Fruit fly (Drosophila melanogaster) whole organism, embryonic: ENCODE results near the gene CG31098.
A peak's percentile ranks its signal among the peaks of the same experiment; 100 is the strongest.

Experiments
- Atf6 ChIP-seq: fragments of 200-800 bp; sonication (Bioruptor generic); IDR thresholded peaks from 2 replicates; pipeline ENCODE4 v1.3.6; 2022; ENCODE audit warnings: missing biosample characterization, missing genetic modification characterization
- Awh ChIP-seq: fragments of 200-800 bp; sonication (Bioruptor generic); IDR thresholded peaks from 2 replicates; pipeline ENCODE4, ENCODE4 v1.3.6; 2022; ENCODE audit warnings: missing biosample characterization, missing genetic modification characterization
- CG10979 ChIP-seq: fragments of 200-800 bp; sonication (Bioruptor generic); optimal IDR thresholded peaks from 2 replicates; lab custom pipeline; 2018; ENCODE audit warnings: missing biosample characterization, mild to moderate bottlenecking, missing genetic modification characterization, moderate library complexity
- CG11456 ChIP-seq: fragments of 200-800 bp; sonication (Bioruptor generic); IDR thresholded peaks from 3 replicates; pipeline ENCODE4 v1.3.6; 2022; ENCODE audit warnings: missing biosample characterization, missing genetic modification characterization
- CG12299 ChIP-seq: fragments of 200-800 bp; sonication (Bioruptor generic); optimal IDR thresholded peaks from 2 replicates; lab custom pipeline; 2018; ENCODE audit warnings: missing biosample characterization, mild to moderate bottlenecking, missing genetic modification characterization
- CG12659 ChIP-seq: fragments of 200-800 bp; sonication (Bioruptor generic); optimal IDR thresholded peaks from 3 replicates; lab custom pipeline; 2017; ENCODE audit warnings: mild to moderate bottlenecking, missing biosample characterization, missing genetic modification reagents, missing genetic modification characterization
- CG14441 ChIP-seq: fragments of 200-800 bp; sonication (Bioruptor generic); IDR thresholded peaks from 2 replicates; pipeline ENCODE4 v1.3.6; 2022; ENCODE audit warnings: missing biosample characterization, missing genetic modification characterization
- CG14860 ChIP-seq: fragments of 200-800 bp; sonication (Bioruptor generic); IDR thresholded peaks from 3 replicates; pipeline ENCODE4 v1.3.6; 2022; ENCODE audit warnings: missing biosample characterization, missing genetic modification characterization; ENCODE audit not compliant: partially characterized antibody
- CG15696 ChIP-seq: fragments of 200-800 bp; sonication (Bioruptor generic); optimal IDR thresholded peaks from 2 replicates; lab custom pipeline; 2019; ENCODE audit warnings: missing biosample characterization, mild to moderate bottlenecking, missing genetic modification characterization, moderate library complexity
- CG1792 ChIP-seq: fragments of 200-800 bp; sonication (Bioruptor generic); optimal IDR thresholded peaks from 2 replicates; lab custom pipeline; 2016; ENCODE audit warnings: missing biosample characterization, missing genetic modification characterization
- CG18011 ChIP-seq: fragments of 200-800 bp; sonication (Bioruptor generic); optimal IDR thresholded peaks from 2 replicates; lab custom pipeline; 2017; ENCODE audit warnings: missing biosample characterization, missing genetic modification characterization, mild to moderate bottlenecking, moderate library complexity, missing genotype
- CG18476 ChIP-seq: fragments of 200-800 bp; sonication (Bioruptor generic); optimal IDR thresholded peaks from 2 replicates; lab custom pipeline; 2016; ENCODE audit warnings: missing biosample characterization, mild to moderate bottlenecking, missing genetic modification characterization
- CG33213 ChIP-seq: fragments of 200-800 bp; sonication (Bioruptor generic); optimal IDR thresholded peaks from 3 replicates; lab custom pipeline; 2016; ENCODE audit warnings: missing biosample characterization, missing genetic modification characterization
- CG3847 ChIP-seq: fragments of 200-800 bp; sonication (Bioruptor generic); IDR thresholded peaks from 2 replicates; pipeline ENCODE4 v1.3.6; 2022; ENCODE audit warnings: missing biosample characterization, missing genetic modification characterization
- CG8281 ChIP-seq: fragments of 200-800 bp; sonication (Bioruptor generic); optimal IDR thresholded peaks from 2 replicates; lab custom pipeline; 2018; ENCODE audit warnings: missing biosample characterization, mild to moderate bottlenecking, missing genetic modification characterization, moderate library complexity
- CG8944 ChIP-seq: fragments of 200-800 bp; sonication (Bioruptor generic); optimal IDR thresholded peaks from 3 replicates; lab custom pipeline; 2016; ENCODE audit warnings: missing biosample characterization, missing genetic modification characterization
- Ets65A ChIP-seq: fragments of 200-800 bp; sonication (Bioruptor generic); peaks from one replicate; lab custom pipeline; 2016; ENCODE audit warnings: missing biosample characterization, missing genetic modification characterization
- Fer2 ChIP-seq: fragments of 200-800 bp; sonication (Bioruptor generic); optimal IDR thresholded peaks from 2 replicates; lab custom pipeline; 2018; ENCODE audit warnings: missing biosample characterization, mild to moderate bottlenecking, missing genetic modification characterization, moderate library complexity
- Fer3 ChIP-seq: fragments of 200-800 bp; sonication (Bioruptor generic); optimal IDR thresholded peaks from 2 replicates; lab custom pipeline; 2018; ENCODE audit warnings: missing biosample characterization, mild to moderate bottlenecking, missing genetic modification characterization, moderate library complexity
- Hey ChIP-seq: fragments of 200-800 bp; sonication (Bioruptor generic); optimal IDR thresholded peaks from 3 replicates; lab custom pipeline; 2018; ENCODE audit warnings: missing biosample characterization, mild to moderate bottlenecking, missing genetic modification characterization
- Hr39 ChIP-seq: fragments of >200 bp; optimal IDR thresholded peaks from 2 replicates; lab custom pipeline; 2017
- Hr78 ChIP-seq, 2 experiments: fragments of 200-800 bp in 1 of 2; fragments of >200 bp in 1 of 2; sonication (Bioruptor generic) in 1 of 2; optimal IDR thresholded peaks; 2 replicates each; lab custom pipeline; 2017 to 2019; ENCODE audit warnings: missing biosample characterization in 2 of 2, missing genetic modification characterization in 2 of 2, mild to moderate bottlenecking in 1 of 2, moderate library complexity in 1 of 2
- MESR4 ChIP-seq: fragments of 200-800 bp; sonication (Bioruptor generic); optimal IDR thresholded peaks from 2 replicates; lab custom pipeline; 2018; ENCODE audit warnings: missing biosample characterization, mild to moderate bottlenecking, missing genetic modification characterization, moderate library complexity
- Mad ChIP-seq: fragments of 200-800 bp; sonication (Bioruptor generic); optimal IDR thresholded peaks from 2 replicates; lab custom pipeline; 2016; ENCODE audit warnings: missing biosample characterization, missing genetic modification characterization
- Rfx ChIP-seq: fragments of 200-800 bp; sonication (Bioruptor generic); IDR thresholded peaks from 2 replicates; pipeline ENCODE4 v1.3.6; 2022; ENCODE audit warnings: missing biosample characterization, missing genetic modification characterization
- Side ChIP-seq: fragments of 200-800 bp; sonication (Bioruptor generic); optimal IDR thresholded peaks from 2 replicates; lab custom pipeline; 2016; ENCODE audit warnings: missing biosample characterization, missing genetic modification characterization
- Taf1 ChIP-seq: fragments of 200-800 bp; sonication (Bioruptor generic); IDR thresholded peaks from 2 replicates; pipeline ENCODE4 v1.3.6; 2022; ENCODE audit warnings: missing biosample characterization, missing genetic modification characterization
- ap ChIP-seq: fragments of 200-800 bp; sonication (Bioruptor generic); IDR thresholded peaks from 2 replicates; pipeline ENCODE4 v1.3.6; 2022; ENCODE audit warnings: missing biosample characterization, missing genetic modification characterization
- ato ChIP-seq: fragments of 200-800 bp; sonication (Bioruptor generic); IDR thresholded peaks from 2 replicates; pipeline ENCODE4 v1.3.6; 2022; ENCODE audit warnings: missing biosample characterization, missing genetic modification characterization; ENCODE audit not compliant: partially characterized antibody
- cato ChIP-seq: fragments of 200-800 bp; sonication (Bioruptor generic); optimal IDR thresholded peaks from 2 replicates; lab custom pipeline; 2016; ENCODE audit warnings: missing biosample characterization, missing genetic modification characterization, borderline replicate concordance
- chm ChIP-seq: fragments of 200-800 bp; sonication (Bioruptor generic); IDR thresholded peaks from 2 replicates; pipeline ENCODE4 v1.3.6; 2022; ENCODE audit warnings: missing biosample characterization, missing genetic modification characterization
- cwo ChIP-seq: fragments of 200-800 bp; sonication (Bioruptor generic); optimal IDR thresholded peaks from 3 replicates; lab custom pipeline; 2017; ENCODE audit warnings: missing biosample characterization, missing genetic modification characterization, mild to moderate bottlenecking, moderate library complexity, missing genetic modification reagents
- fd64A ChIP-seq: fragments of 200-800 bp; sonication (Bioruptor generic); optimal IDR thresholded peaks from 3 replicates; lab custom pipeline; 2018; ENCODE audit warnings: missing biosample characterization, mild to moderate bottlenecking, missing genetic modification characterization
- fd96Cb ChIP-seq: fragments of 200-800 bp; sonication (Bioruptor generic); optimal IDR thresholded peaks from 2 replicates; lab custom pipeline; 2018; ENCODE audit warnings: missing biosample characterization, mild to moderate bottlenecking, missing genetic modification characterization, moderate library complexity
- gcm2 ChIP-seq: fragments of 200-800 bp; sonication (Bioruptor generic); optimal IDR thresholded peaks from 2 replicates; lab custom pipeline; 2016; ENCODE audit warnings: missing biosample characterization, missing genetic modification characterization
- gem ChIP-seq: fragments of 200-800 bp; sonication (Bioruptor generic); optimal IDR thresholded peaks from 2 replicates; lab custom pipeline; 2019; ENCODE audit warnings: missing biosample characterization, mild to moderate bottlenecking, missing genetic modification characterization, moderate library complexity
- lov ChIP-seq, 2 experiments: fragments of 200-800 bp in 1 of 2; fragments of >200 bp in 1 of 2; sonication (Bioruptor generic) in 1 of 2; IDR thresholded peaks in 1 of 2; optimal IDR thresholded peaks in 1 of 2; 2 replicates in 1 of 2; 3 replicates in 1 of 2; pipeline versions ENCODE4 v1.3.6 to Lab custom; 2017 to 2022; ENCODE audit warnings: missing biosample characterization in 1 of 2, missing genetic modification characterization in 1 of 2
- maf-S ChIP-seq: fragments of 200-800 bp; sonication (Bioruptor generic); optimal IDR thresholded peaks from 2 replicates; lab custom pipeline; 2016; ENCODE audit warnings: missing biosample characterization, missing genetic modification characterization
- nerfin-1 ChIP-seq: fragments of 200-800 bp; sonication (Bioruptor generic); optimal IDR thresholded peaks from 3 replicates; lab custom pipeline; 2019; ENCODE audit warnings: missing biosample characterization, mild to moderate bottlenecking, missing genetic modification characterization, moderate library complexity
- nmo ChIP-seq: fragments of 200-800 bp; sonication (Bioruptor generic); optimal IDR thresholded peaks from 2 replicates; lab custom pipeline; 2018; ENCODE audit warnings: missing biosample characterization, mild to moderate bottlenecking, missing genetic modification characterization, moderate library complexity
- oc ChIP-seq: fragments of 200-800 bp; sonication (Bioruptor generic); optimal IDR thresholded peaks from 2 replicates; lab custom pipeline; 2018; ENCODE audit warnings: missing biosample characterization, mild to moderate bottlenecking, missing genetic modification characterization, moderate library complexity
- pum ChIP-seq: fragments of 200-800 bp; sonication (Bioruptor generic); optimal IDR thresholded peaks from 2 replicates; lab custom pipeline; 2016; ENCODE audit warnings: missing biosample characterization, missing genetic modification characterization
- pzg ChIP-seq: fragments of 200-800 bp; sonication (Bioruptor generic); optimal IDR thresholded peaks from 3 replicates; lab custom pipeline; 2018; ENCODE audit warnings: missing biosample characterization, mild to moderate bottlenecking, missing genetic modification characterization, moderate library complexity
- ro ChIP-seq: fragments of 200-800 bp; sonication (Bioruptor generic); IDR thresholded peaks from 2 replicates; pipeline ENCODE4 v1.3.6; 2022; ENCODE audit warnings: missing biosample characterization, missing genetic modification characterization
- sim ChIP-seq: fragments of 200-800 bp; sonication (Bioruptor generic); IDR thresholded peaks from 2 replicates; pipeline ENCODE4 v1.3.6; 2022; ENCODE audit warnings: missing biosample characterization, missing genetic modification characterization
- so ChIP-seq: fragments of 200-800 bp; sonication (Bioruptor generic); IDR thresholded peaks from 3 replicates; pipeline ENCODE4 v1.3.6; 2022; ENCODE audit warnings: missing biosample characterization, missing genetic modification characterization
- twi ChIP-seq: fragments of 200-800 bp; optimal IDR thresholded peaks from 2 replicates; lab custom pipeline; 2019; ENCODE audit warnings: missing biosample characterization, mild to moderate bottlenecking, missing genetic modification characterization, moderate library complexity
- unpg ChIP-seq: fragments of 200-800 bp; sonication (Bioruptor generic); optimal IDR thresholded peaks from 3 replicates; lab custom pipeline; 2018; ENCODE audit warnings: missing biosample characterization, mild to moderate bottlenecking, missing genetic modification characterization, moderate library complexity
- wdn ChIP-seq: fragments of 200-800 bp; sonication (Bioruptor generic); IDR thresholded peaks from 2 replicates; pipeline ENCODE4 v1.3.6; 2022; ENCODE audit warnings: missing biosample characterization, missing genetic modification characterization

The CG31098 gene

dm6 chr3R:25262322-25262761 is 30.4 kb downstream of the CG31098 start, which contains the start of the genes Kdsr and CG11858 (continued):
- TF ChIP-seq nerfin-1 (tag; lab: Kevin White, UChicago) (peak; percentile 28), Awh (GFP tag; lab: Robert Waterston, UW) (no peak), nmo (GFP tag; lab: Kevin White, UChicago) (peak; percentile 75), Fer2 (peak; percentile 21), gem (tag; lab: Kevin White, UChicago) (no peak), oc (tag; lab: Kevin White, UChicago) (peak; percentile 67), Mad (GFP tag; lab: Kevin White, UChicago) (peak; percentile 61), CG10979 (peak; percentile 53), fd64A (GFP tag; lab: Kevin White, UChicago) (no peak), Ets65A (peak; percentile 94), ap (no peak), Taf1 (GFP tag; lab: Robert Waterston, UW) (peak; percentile 52), CG12659 (peak; percentile 66), pzg (peak; percentile 61), gcm2 (GFP tag; lab: Kevin White, UChicago) (peak; percentile 28), sim (GFP tag; lab: Robert Waterston, UW) (0 out of 2 replicates have a peak, but pooled peaks have one; percentile 17), maf-S (peak; percentile 40), CG18011 (peak; percentile 37), unpg (GFP tag; lab: Kevin White, UChicago) (peak; percentile 72), CG15696 (peak; percentile 42), lov (optimal IDR thresholded peaks at IDR 0.05; lab: Kevin White, UChicago) (no peak), lov (GFP tag; IDR thresholded peaks at IDR 0.05; lab: Robert Waterston, UW) (0 out of 3 replicates have a peak, but pooled peaks have one; percentile 63), fd96Cb (tag; lab: Kevin White, UChicago) (peak; percentile 45), CG8281 (tag; lab: Kevin White, UChicago) (peak; percentile 7), Rfx (peak; percentile 85), CG11456 (GFP tag; lab: Robert Waterston, UW) (0 out of 3 replicates have a peak, but pooled peaks have one; percentile 34), twi (peak; percentile 30), so (GFP tag; lab: Robert Waterston, UW) (no peak), ato (GFP tag; lab: Robert Waterston, UW) (no peak), Side (peak; percentile 3), CG12299 (tag; lab: Kevin White, UChicago) (peak; percentile 49), CG18476 (peak; percentile 71), Hr39 (lab: Kevin White, UChicago) (no peak), Fer3 (tag; lab: Kevin White, UChicago) (peak; percentile 61), CG3847 (GFP tag; lab: Robert Waterston, UW) (peak; percentile 68), CG14441 (GFP tag; lab: Robert Waterston, UW) (peak; percentile 72), CG1792 (GFP tag; lab: Kevin White, UChicago) (peak; percentile 40), Atf6 (GFP tag; lab: Robert Waterston, UW) (peak; percentile 69), wdn (GFP tag; lab: Robert Waterston, UW) (0 out of 2 replicates have a peak, but pooled peaks have one; percentile 48), ro (no peak), Hr78 (GFP tag; optimal IDR thresholded peaks at IDR 0.05; lab: Kevin White, UChicago) (no peak), chm (0 out of 2 replicates have a peak, but pooled peaks have one; percentile 5), pum (GFP tag; lab: Kevin White, UChicago) (peak; percentile 45), CG14860 (no peak), CG8944 (GFP tag; lab: Kevin White, UChicago) (peak; percentile 28), cato (GFP tag; lab: Kevin White, UChicago) (no peak), cwo (GFP tag; lab: Kevin White, UChicago) (peak; percentile 12), CG33213 (GFP tag; lab: Kevin White, UChicago) (peak; percentile 51), MESR4 (GFP tag; lab: Kevin White, UChicago) (peak; percentile 43), Hey (tag; lab: Kevin White, UChicago) (no peak)
